Worm (Caenorhabditis elegans): ENCODE results near the gene cyk-3.

DNA sequence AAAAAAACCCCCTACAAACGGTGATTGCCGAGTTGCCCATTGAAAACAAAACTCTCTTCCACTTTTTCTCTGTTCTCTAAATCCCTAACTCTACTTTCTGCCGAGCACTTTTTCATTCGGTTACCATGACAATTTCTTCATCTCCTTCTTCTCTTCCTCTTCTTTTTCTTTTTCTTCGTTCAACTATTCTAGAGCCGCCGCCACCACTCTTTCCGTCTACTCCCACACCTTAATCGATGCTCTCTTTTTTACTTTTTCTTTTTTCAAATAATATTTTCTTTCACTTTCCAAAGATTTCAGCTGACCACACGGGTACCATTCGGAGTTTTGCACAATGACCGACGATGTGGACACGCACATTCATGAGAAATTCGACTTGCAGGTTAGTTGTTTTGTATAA lies 47.6 kb downstream of the cyk-3 start, which contains the start of gene mapk-15:
- TF ChIP-seq tab-1 (GFP tag; IDR thresholded peaks at IDR 0.05) (no peak), T22C8.4 (GFP tag; IDR thresholded peaks at IDR 0.05) (no peak), flt-1 (GFP tag; IDR thresholded peaks at IDR 0.05) (no peak), klf-2 (GFP tag; conservative IDR thresholded peaks at IDR 0.05) (no peak), cog-1 (tag; optimal IDR thresholded peaks at IDR 0.05) (no peak), med-1 (GFP tag; optimal IDR thresholded peaks at IDR 0.05; ENCODE audit: insufficient read depth) (no peak)

Data from whole organism, midembryonic.